Fruit fly (Drosophila melanogaster): ENCODE measurements around the gene CG7606.

Gene CG7606

DNA sequence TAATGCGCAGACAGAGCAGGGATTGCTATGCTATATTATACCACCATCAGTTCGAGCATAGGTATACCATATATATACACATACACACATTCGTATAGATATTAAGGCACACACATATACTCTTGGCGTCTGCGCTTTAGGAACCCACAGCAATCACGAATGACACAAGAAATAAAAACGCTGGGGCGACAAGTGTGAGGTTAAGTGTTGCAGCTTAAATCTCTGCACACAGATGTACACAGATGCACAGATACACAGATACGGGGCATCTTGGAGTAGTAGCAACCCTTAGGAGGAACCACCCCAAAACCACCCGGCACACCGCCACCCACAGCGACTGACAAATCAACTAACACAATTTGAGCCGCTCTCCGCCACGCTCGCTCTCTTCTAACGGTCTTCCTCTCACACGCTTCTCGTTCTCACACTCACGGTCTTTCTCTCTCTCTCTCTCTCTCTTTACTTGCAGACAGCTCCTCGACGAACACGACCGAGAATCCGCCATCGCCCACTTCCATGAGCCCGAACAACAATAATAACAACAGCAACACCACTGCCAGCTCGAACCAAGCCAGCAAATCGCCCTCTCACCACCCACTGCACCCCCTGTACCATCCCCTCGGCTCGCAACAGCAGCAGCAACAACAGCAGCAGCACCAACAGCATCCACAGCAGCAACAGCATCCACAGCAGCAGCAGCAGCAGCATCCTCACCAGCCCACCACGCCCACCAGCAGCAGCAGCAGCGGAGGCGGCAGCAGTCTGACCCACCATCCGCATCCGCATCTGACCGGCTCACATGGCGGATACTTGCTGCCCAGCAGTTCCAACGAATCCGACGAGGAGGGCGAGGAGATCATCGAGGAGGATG is 29.5 kb upstream of the CG7606 start:
- no peak for TF ChIP-seq salr (GFP tag; optimal IDR thresholded peaks at IDR 0.05)
- TF ChIP-seq Met (GFP tag; optimal IDR thresholded peaks at IDR 0.05) = no peak
- no peak for TF ChIP-seq CG6276 (GFP tag; optimal IDR thresholded peaks at IDR 0.05)

DNA sequence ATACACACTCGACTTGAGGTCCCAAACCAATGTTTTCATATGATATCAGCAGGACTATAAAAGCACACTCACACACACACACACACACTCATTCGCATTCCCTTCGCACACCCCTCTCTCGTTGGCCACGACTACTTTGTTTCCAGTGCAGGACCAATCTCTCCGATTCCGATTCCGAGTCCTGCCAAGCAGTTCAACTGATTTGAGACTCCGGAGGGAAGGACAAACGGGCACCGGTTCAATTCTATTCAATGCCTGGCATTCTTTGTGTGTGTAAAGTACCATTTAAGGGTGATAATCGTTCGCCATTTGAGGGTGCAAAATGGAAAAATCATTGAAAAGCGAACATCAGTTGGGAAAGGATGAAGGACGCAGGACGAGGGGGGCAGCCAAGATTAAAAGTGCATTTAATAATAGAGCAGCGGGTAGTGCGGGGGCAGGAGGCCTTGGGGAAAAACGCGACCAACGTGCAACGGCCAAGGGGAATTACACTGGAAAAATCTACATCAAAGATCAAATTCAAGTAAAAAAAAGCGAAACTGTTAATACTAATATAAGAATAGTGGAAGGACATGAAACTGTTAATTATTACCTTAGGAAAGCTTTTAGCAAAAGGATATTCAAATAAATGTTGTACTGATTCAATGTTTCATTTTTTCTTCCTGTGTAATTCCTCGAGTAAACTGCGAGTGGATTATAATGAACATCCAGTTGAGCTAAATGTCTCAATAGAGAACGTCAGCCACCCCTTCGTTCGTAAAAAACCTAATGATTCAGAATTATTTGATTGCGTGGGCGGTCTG is 12.5 kb upstream of the CG7606 start:
- TF ChIP-seq OdsH (GFP tag; optimal IDR thresholded peaks at IDR 0.05) (no peak), Eip93F (GFP tag; optimal IDR thresholded peaks at IDR 0.05) (no peak), Hr39 (GFP tag; optimal IDR thresholded peaks at IDR 0.05) (peak; percentile 40), Eip78C (GFP tag) (peak; percentile 64), CG16779 (tag; optimal IDR thresholded peaks at IDR 0.05) (no peak), CG31627 (GFP tag; optimal IDR thresholded peaks at IDR 0.05) (peak; percentile 12), achi (GFP tag; optimal IDR thresholded peaks at IDR 0.05) (no peak), CG11294 (GFP tag; IDR thresholded peaks at IDR 0.05) (no peak), CG32006 (GFP tag; optimal IDR thresholded peaks at IDR 0.05) (no peak), esn (GFP tag; optimal IDR thresholded peaks at IDR 0.05) (peak; percentile 47), CG4318 (GFP tag; optimal IDR thresholded peaks at IDR 0.05) (no peak), Sox102F (GFP tag; optimal IDR thresholded peaks at IDR 0.05) (peak; percentile 17), Met (GFP tag; optimal IDR thresholded peaks at IDR 0.05) (peak; percentile 43), CG6276 (GFP tag; optimal IDR thresholded peaks at IDR 0.05) (no peak), CG3032 (tag; optimal IDR thresholded peaks at IDR 0.05) (peak; percentile 7), lz (GFP tag; optimal IDR thresholded peaks at IDR 0.05) (peak; percentile 31), svp (GFP tag) (peak; percentile 67), Smox (GFP tag; optimal IDR thresholded peaks at IDR 0.05) (peak; percentile 16), cyc (GFP tag; optimal IDR thresholded peaks at IDR 0.05) (peak; percentile 4), eg (GFP tag; IDR thresholded peaks at IDR 0.05) (no peak)

DNA sequence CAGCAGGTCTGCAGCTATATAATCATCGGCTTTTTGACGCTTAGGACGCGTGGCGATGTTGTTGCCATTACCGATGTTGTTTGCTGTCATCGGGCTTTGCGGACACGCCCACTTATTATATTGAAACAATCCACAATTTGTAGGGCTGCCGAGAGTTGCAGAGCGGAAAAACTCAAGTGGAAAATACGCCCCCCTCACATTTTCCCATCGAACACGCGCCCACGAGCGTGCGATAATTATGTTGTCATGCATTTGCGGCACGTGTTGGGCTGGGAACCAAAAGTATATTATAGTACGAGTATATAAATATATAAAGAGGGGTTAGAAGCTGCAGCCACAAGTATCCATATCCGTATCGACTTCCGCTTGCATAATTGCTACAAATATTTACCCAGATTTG is 7.5 kb upstream of the CG7606 start:
- TF ChIP-seq fd85E (GFP tag; optimal IDR thresholded peaks at IDR 0.05) = no peak
- no peak for TF ChIP-seq lz (GFP tag; optimal IDR thresholded peaks at IDR 0.05)
- TF ChIP-seq achi (GFP tag; optimal IDR thresholded peaks at IDR 0.05) = no peak

DNA sequence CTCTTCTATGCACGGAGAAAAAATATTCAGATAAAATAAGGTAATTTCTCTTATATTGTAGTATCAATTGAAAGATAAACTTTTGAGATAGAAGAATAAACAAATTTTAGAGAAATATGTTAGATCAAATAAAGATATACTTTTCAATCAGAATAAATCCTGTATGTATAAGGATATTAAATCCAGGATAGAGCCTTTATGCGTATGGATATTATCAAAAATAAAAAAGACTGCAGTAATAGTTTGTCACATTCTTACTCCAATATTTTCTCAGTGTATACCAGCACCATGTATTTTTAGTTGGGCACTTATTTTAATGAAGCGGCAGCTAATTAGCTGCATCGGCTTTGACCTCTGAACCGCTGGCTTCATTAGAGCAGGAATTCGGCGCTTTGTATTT is 4.5 kb upstream of the CG7606 start:
- TF ChIP-seq svp (GFP tag) (peak; percentile 60), CG31627 (GFP tag; optimal IDR thresholded peaks at IDR 0.05) (no peak)

DNA sequence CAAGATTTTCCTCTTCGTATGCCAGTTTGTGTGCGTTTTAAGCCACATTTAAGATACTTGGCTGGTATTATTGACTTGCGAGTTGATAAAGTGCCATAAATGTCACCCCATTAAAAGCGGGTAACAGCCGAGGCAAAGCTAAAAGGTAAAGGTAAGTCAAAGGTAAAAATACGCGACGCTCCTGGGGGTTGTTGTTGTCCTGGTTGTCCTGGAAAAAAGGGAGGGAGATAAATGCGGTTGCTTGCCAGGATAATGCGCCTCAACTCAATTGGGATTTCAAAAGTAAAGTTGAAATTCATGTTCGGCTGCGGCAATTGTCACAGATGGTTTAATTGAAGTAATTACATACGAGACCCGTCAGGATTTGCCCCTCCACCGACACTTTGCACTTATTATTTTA is 2.9 kb upstream of the CG7606 start:
- TF ChIP-seq CG11762 (GFP tag; optimal IDR thresholded peaks at IDR 0.05; ENCODE audit: insufficient read depth) (no peak), achi (GFP tag; optimal IDR thresholded peaks at IDR 0.05) (no peak), Ets21C (GFP tag; optimal IDR thresholded peaks at IDR 0.05) (no peak), cyc (GFP tag; optimal IDR thresholded peaks at IDR 0.05) (no peak), CG6792 (GFP tag; optimal IDR thresholded peaks at IDR 0.05) (no peak), fd85E (GFP tag; optimal IDR thresholded peaks at IDR 0.05) (no peak), acj6 (GFP tag; optimal IDR thresholded peaks at IDR 0.05) (no peak), CG4318 (GFP tag; optimal IDR thresholded peaks at IDR 0.05) (no peak), Eip75B (GFP tag; optimal IDR thresholded peaks at IDR 0.05) (no peak), CG10669 (GFP tag; optimal IDR thresholded peaks at IDR 0.05) (no peak), esn (GFP tag; optimal IDR thresholded peaks at IDR 0.05) (no peak), Smox (GFP tag; optimal IDR thresholded peaks at IDR 0.05) (no peak), Eip78C (GFP tag) (no peak)

DNA sequence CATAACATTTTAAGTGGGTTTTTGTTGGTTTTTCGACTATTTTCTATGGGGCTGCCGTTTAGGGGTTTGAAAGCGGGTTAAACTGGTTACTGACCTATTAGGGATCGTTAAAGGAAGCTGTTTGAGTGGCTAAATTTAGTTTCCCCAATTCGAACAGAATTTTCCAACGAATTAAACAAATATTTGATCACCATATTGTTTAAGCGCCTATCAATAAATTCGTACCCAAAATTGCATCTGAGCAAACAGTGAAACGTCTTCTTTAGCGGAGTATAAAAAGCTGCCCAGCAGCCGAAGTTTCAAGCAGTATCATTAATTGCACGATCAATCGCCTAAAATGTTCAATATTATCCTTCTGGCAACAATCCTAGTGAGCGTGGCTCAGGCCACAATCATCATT is 2.2 kb upstream of the CG7606 start, which contains the start of gene Sgs5bis:
Gene Sgs5bis (plus strand): TSS at position 301 of the 400 bp plus-strand sequence.
- TF ChIP-seq CG31627 (GFP tag; optimal IDR thresholded peaks at IDR 0.05) = no peak
- TF ChIP-seq CG7368 (GFP tag; optimal IDR thresholded peaks at IDR 0.05) = no peak
- no peak for TF ChIP-seq CG3032 (tag; optimal IDR thresholded peaks at IDR 0.05)
- TF ChIP-seq ss (GFP tag; optimal IDR thresholded peaks at IDR 0.05) = no peak
- no peak for TF ChIP-seq Gug (GFP tag; IDR thresholded peaks at IDR 0.05)
- TF ChIP-seq CG4318 (GFP tag; optimal IDR thresholded peaks at IDR 0.05) = no peak
- TF ChIP-seq CG8319 (GFP tag; optimal IDR thresholded peaks at IDR 0.05) = no peak
- no peak for TF ChIP-seq CG6792 (GFP tag; optimal IDR thresholded peaks at IDR 0.05)
- TF ChIP-seq Ets21C (GFP tag; optimal IDR thresholded peaks at IDR 0.05) = no peak
- TF ChIP-seq CG1621 (tag; optimal IDR thresholded peaks at IDR 0.05) = no peak
- no peak for TF ChIP-seq net (GFP tag; optimal IDR thresholded peaks at IDR 0.05)
